Worm (Caenorhabditis elegans) whole organism, L2 larva: ENCODE data around the gene str-227.

ENCODE experiments used
- F13H6.1 ChIP-seq: sonication (generic microtip); optimal IDR thresholded peaks from 2 replicates; lab custom pipeline; 2016; ENCODE audit warnings: missing genetic modification characterization, missing compliant biosample characterization
- ceh-82 ChIP-seq: fragments of 150-350 bp; optimal IDR thresholded peaks from 2 replicates; lab custom pipeline; 2014; ENCODE audit warnings: missing biosample characterization, missing genetic modification characterization
- egl-27 ChIP-seq: sonication (generic microtip); optimal IDR thresholded peaks from 3 replicates; lab custom pipeline; 2017; ENCODE audit warnings: missing biosample characterization, missing genetic modification reagents, missing genetic modification characterization
- lin-39 ChIP-seq: fragments of 150-350 bp; optimal IDR thresholded peaks from 2 replicates; lab custom pipeline; 2014; ENCODE audit warnings: missing biosample characterization, missing genetic modification reagents, missing genetic modification characterization
- lsy-2 ChIP-seq, 2 experiments: fragments of 150-350 bp in 1 of 2; sonication (generic microtip) in 1 of 2; optimal IDR thresholded peaks; 2 replicates each; lab custom pipeline; 2014 to 2017; ENCODE audit warnings: missing biosample characterization in 2 of 2, missing genetic modification characterization in 2 of 2
- nhr-23 ChIP-seq: fragments of 150-350 bp; optimal IDR thresholded peaks from 2 replicates; lab custom pipeline; 2014; ENCODE audit warnings: missing biosample characterization, missing genetic modification reagents, missing genetic modification characterization
- nhr-77 ChIP-seq: fragments of 150-350 bp; optimal IDR thresholded peaks from 2 replicates; lab custom pipeline; 2014; ENCODE audit warnings: missing biosample characterization, missing genetic modification characterization
- snpc-4 ChIP-seq: fragments of 150-350 bp; optimal IDR thresholded peaks from 2 replicates; lab custom pipeline; 2014; ENCODE audit warnings: missing biosample characterization, missing genetic modification characterization
- unc-62 ChIP-seq: fragments of 150-350 bp; optimal IDR thresholded peaks from 2 replicates; lab custom pipeline; 2014; ENCODE audit warnings: missing biosample characterization, missing genetic modification reagents, missing genetic modification characterization
- zag-1 ChIP-seq: fragments of 150-350 bp; optimal IDR thresholded peaks from 2 replicates; lab custom pipeline; 2014; ENCODE audit warnings: missing biosample characterization, missing genetic modification characterization

DNA sequence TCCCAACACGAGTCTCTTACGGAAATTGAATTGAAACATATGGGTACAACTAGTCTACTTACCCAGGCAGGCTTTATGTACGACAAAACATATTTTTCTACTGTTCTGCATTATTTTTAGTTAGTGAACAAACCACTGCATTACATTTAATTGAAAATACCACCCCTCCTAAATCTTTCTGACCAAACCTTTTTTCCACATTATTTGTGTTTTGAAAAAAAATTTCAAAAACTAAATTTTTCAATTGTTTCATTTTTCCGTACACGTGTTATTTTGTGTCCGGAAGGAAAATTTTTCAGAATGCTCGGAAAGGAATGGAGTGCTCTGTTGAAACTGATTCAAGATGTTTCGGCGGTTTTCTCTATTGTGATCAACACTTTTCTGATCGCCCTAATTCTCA, 5.6 kb upstream of the str-227 start, which contains the start of gene str-226:
- TF ChIP-seq lin-39: no peak
- no peak for TF ChIP-seq snpc-4
- TF ChIP-seq unc-62 (GFP tag; lab: Kevin White, UChicago): no peak
- TF ChIP-seq F13H6.1 (tag; lab: Kevin White, UChicago): no peak
- TF ChIP-seq nhr-23 (tag; lab: Kevin White, UChicago): no peak
- TF ChIP-seq ceh-82 (tag; lab: Kevin White, UChicago): no peak
- no peak for TF ChIP-seq egl-27
- TF ChIP-seq zag-1: no peak
- TF ChIP-seq nhr-77 (tag; lab: Kevin White, UChicago): no peak
- no peak for TF ChIP-seq lsy-2 (tag; optimal IDR thresholded peaks at IDR 0.05; lab: Kevin White, UChicago)
